Worm (Caenorhabditis elegans): ENCODE measurements around the gene ZK757.10.

DNA sequence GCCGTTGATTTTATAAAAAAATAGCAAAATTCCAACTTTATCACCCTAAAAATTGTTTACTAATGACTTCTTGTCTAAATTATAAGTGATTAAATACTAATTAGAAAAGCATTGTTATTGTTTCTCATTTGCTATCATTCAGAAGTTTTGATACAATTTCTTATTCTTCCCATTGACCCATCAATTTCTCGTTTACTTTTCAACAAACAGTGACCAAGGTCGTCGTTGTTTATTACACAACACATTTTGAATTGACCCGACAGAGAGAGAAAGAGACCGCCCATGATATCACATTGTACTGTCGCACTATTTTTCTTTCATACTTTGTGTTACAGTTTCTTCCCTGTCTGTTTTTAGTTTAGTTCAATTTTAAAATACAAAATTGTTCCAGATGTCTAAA is 50.3 kb downstream of the ZK757.10 start, which contains the start of gene ttr-2:
- TF ChIP-seq snpc-4 (tag; optimal IDR thresholded peaks at IDR 0.05) (no peak), nhr-28 (tag; optimal IDR thresholded peaks at IDR 0.05) (no peak), nhr-84 (tag; optimal IDR thresholded peaks at IDR 0.05) (no peak), ceh-82 (tag; optimal IDR thresholded peaks at IDR 0.05) (no peak), unc-62 (GFP tag; optimal IDR thresholded peaks at IDR 0.05) (no peak), ama-1 (optimal IDR thresholded peaks at IDR 0.05) (no peak), elt-2 (tag; optimal IDR thresholded peaks at IDR 0.05) (no peak), mdl-1 (tag; optimal IDR thresholded peaks at IDR 0.05) (no peak), zip-4 (GFP tag; optimal IDR thresholded peaks at IDR 0.05) (no peak), unc-130 (tag; optimal IDR thresholded peaks at IDR 0.05) (no peak)
